Worm (Caenorhabditis elegans) whole organism, midembryonic: Measurements from ENCODE around the gene mpst-3.

ENCODE experiments used
- T22C8.4 ChIP-seq: fragments of 200-800 bp; sonication (Bioruptor generic); IDR thresholded peaks from 2 replicates; pipeline ENCODE4 v1.3.6; 2022; ENCODE audit warnings: missing genetic modification characterization, missing compliant biosample characterization
- cog-1 ChIP-seq: sonication (generic microtip); optimal IDR thresholded peaks from 2 replicates; lab custom pipeline; 2016; ENCODE audit warnings: missing genetic modification characterization, missing compliant biosample characterization
- flt-1 ChIP-seq: fragments of 200-800 bp; sonication (Bioruptor generic); IDR thresholded peaks from 2 replicates; pipeline ENCODE4 v1.3.6; 2022; ENCODE audit warnings: missing genetic modification characterization, missing compliant biosample characterization
- klf-2 ChIP-seq: fragments of 200-800 bp; sonication (Bioruptor generic); conservative IDR thresholded peaks from 2 replicates; pipeline ENCODE4 v1.3.6; 2022; ENCODE audit warnings: missing genetic modification reagents, missing genetic modification characterization, missing compliant biosample characterization
- med-1 ChIP-seq: sonication (generic microtip); optimal IDR thresholded peaks from 2 replicates; lab custom pipeline; 2017; ENCODE audit warnings: missing genetic modification characterization, mild to moderate bottlenecking, missing compliant biosample characterization, antibody characterized with exemption, missing genetic modification reagents; ENCODE audit not compliant: insufficient read depth
- ref-1 ChIP-seq: fragments of 200-800 bp; sonication (Bioruptor generic); conservative IDR thresholded peaks from 2 replicates; pipeline ENCODE4 v1.3.6; 2022; ENCODE audit warnings: missing genetic modification reagents, missing genetic modification characterization, missing compliant biosample characterization
- tab-1 ChIP-seq: fragments of 200-800 bp; sonication (Bioruptor generic); IDR thresholded peaks from 2 replicates; pipeline ENCODE4 v1.3.6; 2022; ENCODE audit warnings: missing genetic modification characterization, missing compliant biosample characterization
- ztf-23 ChIP-seq: fragments of 200-800 bp; sonication (Bioruptor generic); IDR thresholded peaks from 2 replicates; pipeline ENCODE4 v1.3.6; 2022; ENCODE audit warnings: missing genetic modification reagents, missing genetic modification characterization, missing compliant biosample characterization
- ztf-29 ChIP-seq: fragments of 200-800 bp; sonication (Bioruptor generic); IDR thresholded peaks from 2 replicates; pipeline ENCODE4 v1.3.6; 2022; ENCODE audit warnings: missing genetic modification reagents, missing genetic modification characterization, missing compliant biosample characterization

DNA sequence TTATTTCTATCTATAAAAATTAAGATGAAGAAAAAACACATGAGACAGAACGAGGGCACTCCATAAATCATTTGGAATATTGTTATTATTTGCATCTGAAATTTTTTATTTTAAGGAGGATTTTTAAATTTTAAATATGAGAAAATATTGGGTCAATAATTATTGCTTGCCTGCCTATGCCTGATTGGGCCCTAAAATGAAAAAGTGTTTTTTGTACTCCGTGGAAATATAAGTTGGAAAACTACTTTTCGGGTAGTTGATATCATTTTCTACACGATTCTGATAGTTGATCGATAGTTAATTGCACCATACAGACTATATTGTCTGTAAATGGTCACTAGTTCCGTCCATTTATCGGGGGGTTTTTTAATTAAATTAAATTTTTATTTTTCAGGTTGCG lies 32.8 kb downstream of the mpst-3 start, which contains the start of gene srg-55:
- TF ChIP-seq cog-1 (tag; lab: Kevin White, UChicago) (no peak), med-1 (GFP tag; lab: Kevin White, UChicago) (no peak), ref-1 (GFP tag; lab: Robert Waterston, UW) (no peak), flt-1 (GFP tag; lab: Robert Waterston, UW) (no peak), ztf-29 (GFP tag; lab: Robert Waterston, UW) (no peak), ztf-23 (GFP tag; lab: Robert Waterston, UW) (no peak), T22C8.4 (GFP tag; lab: Robert Waterston, UW) (no peak), tab-1 (no peak), klf-2 (GFP tag; lab: Robert Waterston, UW) (no peak)
